Fruit fly (Drosophila melanogaster) Kc167 (cell line): Measurements from ENCODE around the gene faf.

Experiments used
- Sin3A ChIP-seq: fragments of >200 bp; optimal IDR thresholded peaks from 2 replicates; lab custom pipeline; 2018; ENCODE audit warnings: missing external identifiers
- h ChIP-seq: fragments of >200 bp; optimal IDR thresholded peaks from 3 replicates; lab custom pipeline; 2018; ENCODE audit warnings: missing external identifiers
- ttk ChIP-seq: sonication (Bioruptor generic); optimal IDR thresholded peaks from 2 replicates; lab custom pipeline; 2017; ENCODE audit warnings: missing external identifiers

- no peak for TF ChIP-seq Sin3A (lab: Kevin White, UChicago)
- TF ChIP-seq ttk (lab: Kevin White, UChicago) = no peak
- TF ChIP-seq h (lab: Kevin White, UChicago) = no peak
These were observed 33.3 kb downstream of the faf start, which contains the start of gene Rift for dm6 chr3R:31810073-31810530.
